Worm (Caenorhabditis elegans): ENCODE results near the gene smap-1.

smap-1 gene

ce11 chrIII:10709676-10710075 is 29.9 kb downstream of the smap-1 start:
- TF ChIP-seq hlh-30 (tag; optimal IDR thresholded peaks at IDR 0.05; ENCODE audit: insufficient read depth) (no peak), C08G9.2 (tag; optimal IDR thresholded peaks at IDR 0.05) (no peak), sox-2 (GFP tag; IDR thresholded peaks at IDR 0.05) (no peak), ttx-3 (tag; optimal IDR thresholded peaks at IDR 0.05) (no peak), ceh-48 (tag; optimal IDR thresholded peaks at IDR 0.05) (no peak), dmd-4 (tag; optimal IDR thresholded peaks at IDR 0.05; ENCODE audit: borderline replicate concordance) (no peak)

- TF ChIP-seq pag-3 (tag; optimal IDR thresholded peaks at IDR 0.05; ENCODE audit: borderline replicate concordance) (no peak), syd-9 (tag; optimal IDR thresholded peaks at IDR 0.05) (no peak), sox-2 (GFP tag; IDR thresholded peaks at IDR 0.05) (no peak), ceh-24 (tag; optimal IDR thresholded peaks at IDR 0.05) (no peak), ceh-6 (GFP tag; optimal IDR thresholded peaks at IDR 0.05) (no peak), odd-2 (tag; optimal IDR thresholded peaks at IDR 0.05) (no peak), pat-9 (tag; optimal IDR thresholded peaks at IDR 0.05) (no peak), nhr-232 (tag; optimal IDR thresholded peaks at IDR 0.05) (no peak), ceh-48 (tag; optimal IDR thresholded peaks at IDR 0.05) (no peak), mec-3 (tag; optimal IDR thresholded peaks at IDR 0.05; ENCODE audit: borderline replicate concordance) (no peak), ceh-19 (GFP tag; optimal IDR thresholded peaks at IDR 0.05) (no peak), nfya-1 (tag; optimal IDR thresholded peaks at IDR 0.05) (no peak), zip-5 (tag; optimal IDR thresholded peaks at IDR 0.05) (no peak), K02D7.2 (tag; optimal IDR thresholded peaks at IDR 0.05) (no peak), ama-1 (optimal IDR thresholded peaks at IDR 0.05) (no peak), fkh-6 (tag; optimal IDR thresholded peaks at IDR 0.05) (no peak), unc-55 (GFP tag; optimal IDR thresholded peaks at IDR 0.05) (no peak), ztf-16 (tag; optimal IDR thresholded peaks at IDR 0.05) (no peak), elt-4 (tag; optimal IDR thresholded peaks at IDR 0.05) (no peak)
These were observed 31.1 kb downstream of the smap-1 start for ce11 chrIII:10708484-10708883.

ce11 chrIII:10707461-10707860 is 32.1 kb downstream of the smap-1 start, which contains the start of gene mrpl-12:
TSS of gene mrpl-12 (plus strand) at chrIII:10707761.
- TF ChIP-seq unc-42 (tag; optimal IDR thresholded peaks at IDR 0.05) (no peak), elt-2 (tag; optimal IDR thresholded peaks at IDR 0.05) (no peak), C38D4.7 (GFP tag; optimal IDR thresholded peaks at IDR 0.05) (no peak), ceh-9 (tag; optimal IDR thresholded peaks at IDR 0.05) (no peak), ceh-19 (GFP tag; optimal IDR thresholded peaks at IDR 0.05) (no peak), ceh-34 (tag; optimal IDR thresholded peaks at IDR 0.05) (no peak), hlh-13 (GFP tag; optimal IDR thresholded peaks at IDR 0.05) (no peak), dmd-4 (tag; optimal IDR thresholded peaks at IDR 0.05; ENCODE audit: borderline replicate concordance) (no peak), K02D7.2 (tag; optimal IDR thresholded peaks at IDR 0.05) (no peak), fax-1 (tag; optimal IDR thresholded peaks at IDR 0.05) (no peak), unc-86 (tag; optimal IDR thresholded peaks at IDR 0.05) (no peak), madf-2 (tag; optimal IDR thresholded peaks at IDR 0.05) (no peak), T23F11.4 (GFP tag; optimal IDR thresholded peaks at IDR 0.05) (no peak)

- TF ChIP-seq zip-5 (tag; optimal IDR thresholded peaks at IDR 0.05) (peak; percentile 8), K02D7.2 (tag; optimal IDR thresholded peaks at IDR 0.05) (peak; percentile 18), ceh-45 (GFP tag; IDR thresholded peaks at IDR 0.05) (no peak), hlh-6 (tag; optimal IDR thresholded peaks at IDR 0.05) (no peak), ceh-30 (tag; optimal IDR thresholded peaks at IDR 0.05) (no peak), ceh-34 (tag; optimal IDR thresholded peaks at IDR 0.05) (peak; percentile 48), ztf-16 (tag; optimal IDR thresholded peaks at IDR 0.05) (peak; percentile 41), ceh-18 (tag; optimal IDR thresholded peaks at IDR 0.05) (peak; percentile 24), ceh-14 (tag; optimal IDR thresholded peaks at IDR 0.05) (no peak), npax-4 (tag; optimal IDR thresholded peaks at IDR 0.05) (no peak), ceh-48 (tag; optimal IDR thresholded peaks at IDR 0.05) (peak; percentile 56), ceh-19 (GFP tag; optimal IDR thresholded peaks at IDR 0.05) (no peak), mec-3 (tag; optimal IDR thresholded peaks at IDR 0.05; ENCODE audit: borderline replicate concordance) (no peak), eyg-1 (tag; optimal IDR thresholded peaks at IDR 0.05) (no peak), ceh-2 (tag; optimal IDR thresholded peaks at IDR 0.05) (no peak), madf-2 (tag; optimal IDR thresholded peaks at IDR 0.05) (no peak), ceh-6 (GFP tag; optimal IDR thresholded peaks at IDR 0.05) (peak; percentile 9), sdc-2 (tag; optimal IDR thresholded peaks at IDR 0.05) (no peak), Y22D7AL.16 (tag; optimal IDR thresholded peaks at IDR 0.05) (no peak), che-1 (tag; optimal IDR thresholded peaks at IDR 0.05) (peak; percentile 30), pha-2 (tag; optimal IDR thresholded peaks at IDR 0.05) (no peak), ceh-24 (tag; optimal IDR thresholded peaks at IDR 0.05) (no peak), hlh-15 (tag; optimal IDR thresholded peaks at IDR 0.05) (peak; percentile 12), elt-2 (tag; optimal IDR thresholded peaks at IDR 0.05) (peak; percentile 75), ceh-31 (tag; optimal IDR thresholded peaks at IDR 0.05) (peak; percentile 59)
These were observed 32.6 kb downstream of the smap-1 start, which contains the start of the genes Y39A1A.21 and Y39A1A.22 for ce11 chrIII:10706972-10707438. TSS of gene Y39A1A.21 (minus strand) at chrIII:10707022. TSS of gene Y39A1A.22 (minus strand) at chrIII:10707028.
